Fruit fly (Drosophila melanogaster) whole organism, embryonic: ENCODE data around the gene Lip2.
A peak's percentile ranks its signal among the peaks of the same experiment; 100 is the strongest.

ENCODE experiments used
- Ada2b ChIP-seq: fragments of 200-800 bp; sonication (Bioruptor generic); IDR thresholded peaks from 2 replicates; pipeline ENCODE4 v1.3.6; 2022; ENCODE audit warnings: missing biosample characterization, missing genetic modification characterization
- Blimp-1 ChIP-seq: fragments of 200-800 bp; sonication (Bioruptor generic); optimal IDR thresholded peaks from 3 replicates; lab custom pipeline; 2018; ENCODE audit warnings: missing biosample characterization, missing genetic modification characterization, mild to moderate bottlenecking, moderate library complexity, missing genetic modification reagents
- CG10321 ChIP-seq: fragments of 200-800 bp; sonication (Bioruptor generic); IDR thresholded peaks from 2 replicates; pipeline ENCODE4 v1.3.6; 2022; ENCODE audit warnings: missing biosample characterization, missing genetic modification characterization
- CG10979 ChIP-seq: fragments of 200-800 bp; sonication (Bioruptor generic); optimal IDR thresholded peaks from 2 replicates; lab custom pipeline; 2018; ENCODE audit warnings: missing biosample characterization, mild to moderate bottlenecking, missing genetic modification characterization, moderate library complexity
- CG11456 ChIP-seq: fragments of 200-800 bp; sonication (Bioruptor generic); IDR thresholded peaks from 3 replicates; pipeline ENCODE4 v1.3.6; 2022; ENCODE audit warnings: missing biosample characterization, missing genetic modification characterization
- CG12236 ChIP-seq: fragments of 200-800 bp; sonication (Bioruptor generic); optimal IDR thresholded peaks from 2 replicates; lab custom pipeline; 2016; ENCODE audit warnings: missing biosample characterization, missing genetic modification characterization
- CG2129 ChIP-seq: fragments of 200-800 bp; sonication (Bioruptor generic); IDR thresholded peaks from 2 replicates; pipeline ENCODE4 v1.3.6; 2022; ENCODE audit warnings: missing biosample characterization, missing genetic modification characterization; ENCODE audit not compliant: partially characterized antibody
- CG2712 ChIP-seq: fragments of 200-800 bp; optimal IDR thresholded peaks from 3 replicates; lab custom pipeline; 2019; ENCODE audit warnings: missing biosample characterization, mild to moderate bottlenecking, missing genetic modification characterization, moderate library complexity
- CG32532 ChIP-seq: fragments of 200-800 bp; sonication (Bioruptor generic); IDR thresholded peaks from 2 replicates; pipeline ENCODE4 v1.3.6; 2022; ENCODE audit warnings: missing biosample characterization, missing genetic modification characterization
- CG3407 ChIP-seq: fragments of 200-800 bp; sonication (Bioruptor generic); optimal IDR thresholded peaks from 2 replicates; lab custom pipeline; 2018; ENCODE audit warnings: missing biosample characterization, mild to moderate bottlenecking, missing genetic modification characterization
- CG34224 ChIP-seq: fragments of 200-800 bp; sonication (Bioruptor generic); IDR thresholded peaks from 3 replicates; pipeline ENCODE4 v1.3.6; 2022; ENCODE audit warnings: missing biosample characterization, missing genetic modification characterization; ENCODE audit not compliant: partially characterized antibody
- CG3838 ChIP-seq: fragments of 200-800 bp; sonication (Bioruptor generic); optimal IDR thresholded peaks from 3 replicates; lab custom pipeline; 2016; ENCODE audit warnings: missing biosample characterization, missing genetic modification characterization
- CG3847 ChIP-seq: fragments of 200-800 bp; sonication (Bioruptor generic); IDR thresholded peaks from 2 replicates; pipeline ENCODE4 v1.3.6; 2022; ENCODE audit warnings: missing biosample characterization, missing genetic modification characterization
- CG4424 ChIP-seq: fragments of 200-800 bp; sonication (Bioruptor generic); optimal IDR thresholded peaks from 3 replicates; lab custom pipeline; 2016; ENCODE audit warnings: missing biosample characterization, missing genetic modification characterization
- CG4617 ChIP-seq: fragments of 200-800 bp; sonication (Bioruptor generic); optimal IDR thresholded peaks from 3 replicates; lab custom pipeline; 2016; ENCODE audit warnings: missing biosample characterization, missing genetic modification characterization, borderline replicate concordance
- CG6175 ChIP-seq: fragments of 200-800 bp; sonication (Bioruptor generic); IDR thresholded peaks from 3 replicates; pipeline ENCODE4 v1.3.6; 2022; ENCODE audit warnings: missing biosample characterization, missing genetic modification characterization
- CG7357 ChIP-seq: fragments of 200-800 bp; sonication (Bioruptor generic); IDR thresholded peaks from 3 replicates; pipeline ENCODE4 v1.3.6; 2022; ENCODE audit warnings: missing biosample characterization, missing genetic modification characterization
- Dfd ChIP-seq, 2 experiments: fragments of >200 bp; optimal IDR thresholded peaks; 2 replicates each; lab custom pipeline; 2017; ENCODE audit warnings: missing biosample characterization in 2 of 2, missing genetic modification characterization in 2 of 2
- Dll ChIP-seq: fragments of 200-800 bp; sonication (Bioruptor generic); IDR thresholded peaks from 4 replicates; pipeline ENCODE4 v1.3.6; 2022; ENCODE audit warnings: missing biosample characterization, missing genetic modification characterization; ENCODE audit not compliant: partially characterized antibody
- Doc3 ChIP-seq: fragments of 200-800 bp; sonication (Bioruptor generic); IDR thresholded peaks from 3 replicates; pipeline ENCODE4 v1.3.6; 2022; ENCODE audit warnings: missing biosample characterization, missing genetic modification characterization; ENCODE audit not compliant: partially characterized antibody
- Fer2 ChIP-seq: fragments of 200-800 bp; sonication (Bioruptor generic); optimal IDR thresholded peaks from 2 replicates; lab custom pipeline; 2018; ENCODE audit warnings: missing biosample characterization, mild to moderate bottlenecking, missing genetic modification characterization, moderate library complexity
- Fer3 ChIP-seq: fragments of 200-800 bp; sonication (Bioruptor generic); optimal IDR thresholded peaks from 2 replicates; lab custom pipeline; 2018; ENCODE audit warnings: missing biosample characterization, mild to moderate bottlenecking, missing genetic modification characterization, moderate library complexity
- Max ChIP-seq: fragments of 200-800 bp; sonication (Bioruptor generic); optimal IDR thresholded peaks from 2 replicates; lab custom pipeline; 2016; ENCODE audit warnings: missing biosample characterization, mild to moderate bottlenecking, missing genetic modification characterization
- NC2β ChIP-seq: fragments of 200-800 bp; sonication (Bioruptor generic); optimal IDR thresholded peaks from 2 replicates; lab custom pipeline; 2016; ENCODE audit warnings: missing biosample characterization, missing genetic modification characterization
- Sry-δ ChIP-seq: fragments of 200-800 bp; sonication (Bioruptor generic); optimal IDR thresholded peaks from 2 replicates; lab custom pipeline; 2016; ENCODE audit warnings: missing biosample characterization, missing genetic modification characterization
- Ssrp ChIP-seq: fragments of 200-800 bp; sonication (Bioruptor generic); optimal IDR thresholded peaks from 2 replicates; lab custom pipeline; 2018; ENCODE audit warnings: missing biosample characterization, mild to moderate bottlenecking, missing genetic modification characterization, moderate library complexity
- Xbp1 ChIP-seq: fragments of 200-800 bp; sonication (Bioruptor generic); optimal IDR thresholded peaks from 3 replicates; lab custom pipeline; 2016; ENCODE audit warnings: missing biosample characterization, mild to moderate bottlenecking, missing genetic modification characterization
- aop ChIP-seq: fragments of 200-800 bp; sonication (Bioruptor generic); IDR thresholded peaks from 2 replicates; pipeline ENCODE4 v1.3.6; 2022; ENCODE audit warnings: missing biosample characterization, missing genetic modification characterization
- bcd ChIP-seq: fragments of 200-800 bp; sonication (Bioruptor generic); optimal IDR thresholded peaks from 2 replicates; lab custom pipeline; 2017; ENCODE audit warnings: missing biosample characterization, mild to moderate bottlenecking, missing genetic modification characterization
- cg ChIP-seq: fragments of 200-800 bp; sonication (Bioruptor generic); optimal IDR thresholded peaks from 3 replicates; lab custom pipeline; 2019; ENCODE audit warnings: missing biosample characterization, mild to moderate bottlenecking, missing genetic modification characterization, moderate library complexity
- chif ChIP-seq, 2 experiments: fragments of 200-800 bp; sonication (Bioruptor generic); optimal IDR thresholded peaks; 3 replicates each; lab custom pipeline; 2016; ENCODE audit warnings: missing biosample characterization in 2 of 2, missing genetic modification characterization in 2 of 2
- cwo ChIP-seq: fragments of 200-800 bp; sonication (Bioruptor generic); optimal IDR thresholded peaks from 3 replicates; lab custom pipeline; 2017; ENCODE audit warnings: missing biosample characterization, missing genetic modification characterization, mild to moderate bottlenecking, moderate library complexity, missing genetic modification reagents
- dati ChIP-seq: fragments of 200-800 bp; sonication (Bioruptor generic); IDR thresholded peaks from 2 replicates; pipeline ENCODE4 v1.3.6; 2022; ENCODE audit warnings: missing biosample characterization, missing genetic modification characterization
- dpn ChIP-seq, 2 experiments: fragments of 200-800 bp; sonication (Bioruptor generic); optimal IDR thresholded peaks; 3 replicates each; lab custom pipeline; 2016; ENCODE audit warnings: missing biosample characterization in 2 of 2, missing genetic modification characterization in 2 of 2
- ems ChIP-seq: fragments of 200-800 bp; sonication (Bioruptor generic); optimal IDR thresholded peaks from 3 replicates; lab custom pipeline; 2016; ENCODE audit warnings: missing biosample characterization, missing genetic modification characterization
- fd64A ChIP-seq: fragments of 200-800 bp; sonication (Bioruptor generic); optimal IDR thresholded peaks from 3 replicates; lab custom pipeline; 2018; ENCODE audit warnings: missing biosample characterization, mild to moderate bottlenecking, missing genetic modification characterization
- gsb ChIP-seq: fragments of 200-800 bp; sonication (Bioruptor generic); IDR thresholded peaks from 2 replicates; pipeline ENCODE4 v1.3.6; 2022; ENCODE audit warnings: missing biosample characterization, missing genetic modification characterization
- hbn ChIP-seq: fragments of 200-800 bp; sonication (Bioruptor generic); IDR thresholded peaks from 2 replicates; pipeline ENCODE4 v1.3.6; 2022; ENCODE audit warnings: missing biosample characterization, missing genetic modification characterization; ENCODE audit not compliant: partially characterized antibody
- ind ChIP-seq: fragments of 200-800 bp; sonication (Bioruptor generic); optimal IDR thresholded peaks from 3 replicates; lab custom pipeline; 2016; ENCODE audit warnings: missing biosample characterization, missing genetic modification characterization
- inv ChIP-seq: fragments of 200-800 bp; sonication (Bioruptor generic); IDR thresholded peaks from 2 replicates; pipeline ENCODE4 v1.3.6; 2022; ENCODE audit warnings: missing biosample characterization, missing genetic modification characterization; ENCODE audit not compliant: partially characterized antibody
- klu ChIP-seq: fragments of 200-800 bp; sonication (Bioruptor generic); IDR thresholded peaks from 2 replicates; pipeline ENCODE4 v1.3.6; 2022; ENCODE audit warnings: missing biosample characterization, missing genetic modification characterization
- mam ChIP-seq: fragments of 200-800 bp; sonication (Bioruptor generic); optimal IDR thresholded peaks from 3 replicates; lab custom pipeline; 2016; ENCODE audit warnings: missing biosample characterization, missing genetic modification characterization
- nau ChIP-seq: fragments of 200-800 bp; sonication (Bioruptor generic); optimal IDR thresholded peaks from 3 replicates; lab custom pipeline; 2017; ENCODE audit warnings: missing biosample characterization, mild to moderate bottlenecking, missing genetic modification characterization, missing genetic modification reagents
- nmo ChIP-seq: fragments of 200-800 bp; sonication (Bioruptor generic); optimal IDR thresholded peaks from 2 replicates; lab custom pipeline; 2018; ENCODE audit warnings: missing biosample characterization, mild to moderate bottlenecking, missing genetic modification characterization, moderate library complexity
- nom ChIP-seq: fragments of 200-800 bp; sonication (Bioruptor generic); optimal IDR thresholded peaks from 2 replicates; lab custom pipeline; 2017; ENCODE audit warnings: missing biosample characterization, missing genetic modification characterization, mild to moderate bottlenecking, moderate library complexity, missing genetic modification reagents
- repo ChIP-seq: fragments of 200-800 bp; sonication (Bioruptor generic); optimal IDR thresholded peaks from 2 replicates; lab custom pipeline; 2016; ENCODE audit warnings: missing biosample characterization, missing genetic modification characterization
- so ChIP-seq: fragments of 200-800 bp; sonication (Bioruptor generic); IDR thresholded peaks from 3 replicates; pipeline ENCODE4 v1.3.6; 2022; ENCODE audit warnings: missing biosample characterization, missing genetic modification characterization
- z ChIP-seq: fragments of 200-800 bp; sonication (Bioruptor generic); IDR thresholded peaks from 3 replicates; pipeline ENCODE4 v1.3.6; 2022; ENCODE audit warnings: missing biosample characterization, missing genetic modification characterization

The Lip2 gene

dm6 chr2L:10736993-10737756 lies 27.9 kb upstream of the Lip2 start, which contains the start of the genes Vha16-5 and CG12299 (continued):
- no peak for TF ChIP-seq Dfd (GFP tag; optimal IDR thresholded peaks at IDR 0.05; lab: Kevin White, UChicago)
- peak; percentile 88 for TF ChIP-seq repo (GFP tag; lab: Kevin White, UChicago)
- TF ChIP-seq nau = no peak
- TF ChIP-seq dpn (GFP tag; optimal IDR thresholded peaks at IDR 0.05; lab: Kevin White, UChicago) = peak in 1 of 2 experiments; percentile 90
- TF ChIP-seq so (GFP tag; lab: Robert Waterston, UW) = peak; percentile 65; the same call in 1 of the 3 replicates
- TF ChIP-seq inv (GFP tag; lab: Robert Waterston, UW) = peak; percentile 73
- peak; percentile 30; the same call in 1 of the 2 replicates for TF ChIP-seq CG2129 (GFP tag; lab: Robert Waterston, UW)
- TF ChIP-seq Doc3 = peak; percentile 47; the same call in 1 of the 3 replicates
- TF ChIP-seq dati (GFP tag; lab: Robert Waterston, UW) = peak; percentile 73
- peak; percentile 86 for TF ChIP-seq ind (GFP tag; lab: Kevin White, UChicago)
- TF ChIP-seq Xbp1 (GFP tag; lab: Kevin White, UChicago) = peak; percentile 96
- peak; percentile 80 to 85 for TF ChIP-seq chif (GFP tag; optimal IDR thresholded peaks at IDR 0.05; lab: Kevin White, UChicago)
- peak; percentile 74 for TF ChIP-seq Max (GFP tag; lab: Kevin White, UChicago)
- peak; percentile 48 for TF ChIP-seq Fer2 (tag; lab: Kevin White, UChicago)
- TF ChIP-seq Sry-δ (GFP tag; lab: Kevin White, UChicago) = peak; percentile 71
- peak; percentile 47 for TF ChIP-seq CG3407 (GFP tag; lab: Kevin White, UChicago)
- TF ChIP-seq aop (GFP tag; lab: Robert Waterston, UW) = peak; percentile 87
- peak; percentile 56 for TF ChIP-seq CG12236
- peak; percentile 87 for TF ChIP-seq ems (GFP tag; lab: Kevin White, UChicago)
- TF ChIP-seq CG11456 (GFP tag; lab: Robert Waterston, UW) = peak; percentile 95
- TF ChIP-seq bcd (GFP tag; lab: Kevin White, UChicago) = peak; percentile 72
- peak; percentile 74; the same call in 2 of the 3 replicates for TF ChIP-seq CG7357 (GFP tag; lab: Robert Waterston, UW)
- no peak for TF ChIP-seq z (GFP tag; lab: Robert Waterston, UW)
- TF ChIP-seq CG4424 = peak; percentile 87
- TF ChIP-seq Dll (GFP tag; lab: Robert Waterston, UW) = peak; percentile 64; the same call in 3 of the 4 replicates
- TF ChIP-seq cwo (GFP tag; lab: Kevin White, UChicago) = no peak
- peak; percentile 60 for TF ChIP-seq Fer3
- peak; percentile 85 for TF ChIP-seq NC2β (GFP tag; lab: Kevin White, UChicago)
- TF ChIP-seq fd64A (GFP tag; lab: Kevin White, UChicago) = no peak
- TF ChIP-seq CG3847 (GFP tag; lab: Robert Waterston, UW) = peak; percentile 90
- peak; percentile 84 for TF ChIP-seq Blimp-1 (GFP tag; lab: Kevin White, UChicago)
- peak; percentile 78 for TF ChIP-seq CG4617
- peak; percentile 54; the same call in 1 of the 2 replicates for TF ChIP-seq klu (GFP tag; lab: Robert Waterston, UW)
- TF ChIP-seq CG34224 = peak; percentile 80
- peak; percentile 44; the same call in 1 of the 2 replicates for TF ChIP-seq CG10321 (GFP tag; lab: Robert Waterston, UW)
- TF ChIP-seq Ada2b (GFP tag; lab: Robert Waterston, UW) = peak; percentile 90
- peak; percentile 81 for TF ChIP-seq CG2712 (tag; lab: Kevin White, UChicago)
- peak; percentile 83 for TF ChIP-seq CG10979
- TF ChIP-seq CG6175 (GFP tag; lab: Robert Waterston, UW) = peak; percentile 76; the same call in 2 of the 3 replicates
- TF ChIP-seq Ssrp (tag; lab: Kevin White, UChicago) = peak; percentile 80
- no peak for TF ChIP-seq nom (GFP tag; lab: Kevin White, UChicago)
- TF ChIP-seq mam (GFP tag; lab: Kevin White, UChicago) = peak; percentile 74
- peak; percentile 63 for TF ChIP-seq hbn (GFP tag; lab: Robert Waterston, UW)
- TF ChIP-seq nmo (GFP tag; lab: Kevin White, UChicago) = peak; percentile 75
- TF ChIP-seq cg (GFP tag; lab: Kevin White, UChicago) = no peak
- peak; percentile 73 for TF ChIP-seq gsb (GFP tag; lab: Robert Waterston, UW)
- TF ChIP-seq CG32532 = peak; percentile 91
- peak; percentile 57 for TF ChIP-seq CG3838 (GFP tag; lab: Kevin White, UChicago)
